Fruit fly (Drosophila melanogaster) S2 (cell line): ENCODE data around the gene CG18269.

Experiments used
- CG8478 ChIP-seq: fragments of >200 bp; optimal IDR thresholded peaks from 2 replicates; lab custom pipeline; 2018
- CTCF ChIP-seq, 2 experiments: fragments of >200 bp; optimal IDR thresholded peaks; 2 replicates each; lab custom pipeline; 2018

dm6 chr2L:5507082-5507481 lies 44.6 kb upstream of the CG18269 start:
- TF ChIP-seq CG8478 (no peak), CTCF (optimal IDR thresholded peaks at IDR 0.05; lab: Kevin White, UChicago) (no peak)
